Fruit fly (Drosophila melanogaster) whole organism, prepupa: Measurements from ENCODE around the gene CIAPIN1.

Experiments
- CG31627 ChIP-seq: fragments of 200-800 bp; sonication (Bioruptor generic); optimal IDR thresholded peaks from 3 replicates; lab custom pipeline; 2016; ENCODE audit warnings: missing biosample characterization, missing genetic modification characterization
- CG6854 ChIP-seq: fragments of 200-800 bp; sonication (Bioruptor generic); optimal IDR thresholded peaks from 2 replicates; lab custom pipeline; 2017; ENCODE audit warnings: missing biosample characterization, mild to moderate bottlenecking, missing genetic modification characterization
- CG8632 ChIP-seq: fragments of 200-800 bp; sonication (Bioruptor generic); optimal IDR thresholded peaks from 3 replicates; lab custom pipeline; 2016; ENCODE audit warnings: missing biosample characterization, missing genetic modification characterization
- Eip78C ChIP-seq: fragments of 200-800 bp; sonication (Bioruptor generic); peaks from one replicate; lab custom pipeline; 2016; ENCODE audit warnings: missing biosample characterization, missing genetic modification characterization
- Eip93F ChIP-seq: fragments of 200-800 bp; sonication (Bioruptor generic); optimal IDR thresholded peaks from 2 replicates; lab custom pipeline; 2016; ENCODE audit warnings: missing biosample characterization, mild to moderate bottlenecking, missing genetic modification characterization
- Gug ChIP-seq: fragments of 200-800 bp; sonication (Bioruptor generic); IDR thresholded peaks from 2 replicates; pipeline ENCODE4 v1.3.6; 2022; ENCODE audit warnings: missing biosample characterization, missing genetic modification characterization
- Lpt ChIP-seq: fragments of 200-800 bp; sonication (Bioruptor generic); optimal IDR thresholded peaks from 3 replicates; lab custom pipeline; 2016; ENCODE audit warnings: missing biosample characterization, missing genetic modification characterization
- vri ChIP-seq: fragments of 200-800 bp; sonication (Bioruptor generic); optimal IDR thresholded peaks from 3 replicates; lab custom pipeline; 2016; ENCODE audit warnings: missing biosample characterization, mild to moderate bottlenecking, missing genetic modification characterization

DNA sequence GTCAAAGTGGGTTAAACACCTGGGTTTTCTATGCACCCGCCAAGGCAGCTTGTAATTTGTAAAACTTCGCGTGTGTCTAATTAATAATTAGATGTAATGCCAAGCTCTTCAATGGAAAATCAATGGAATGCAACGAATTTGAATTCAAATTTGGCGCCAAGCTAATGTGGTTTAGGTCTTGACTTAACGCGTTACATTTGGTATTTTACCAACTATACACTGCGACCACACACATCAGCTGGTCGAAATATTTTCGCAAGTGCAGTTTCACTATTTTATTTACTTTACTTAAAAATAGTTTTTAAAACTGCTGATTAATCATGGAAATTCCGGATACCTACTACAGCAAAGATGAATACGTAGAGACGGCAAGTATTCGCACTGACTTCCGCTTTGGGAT is 33.2 kb downstream of the CIAPIN1 start, which contains the start of gene DCTN5-p25:
- TF ChIP-seq Gug (GFP tag; lab: Robert Waterston, UW) (no peak), Eip93F (GFP tag; lab: Kevin White, UChicago) (no peak), CG31627 (GFP tag; lab: Kevin White, UChicago) (no peak), CG8632 (GFP tag; lab: Kevin White, UChicago) (no peak), CG6854 (GFP tag; lab: Kevin White, UChicago) (no peak), Lpt (GFP tag; lab: Kevin White, UChicago) (no peak), vri (GFP tag; lab: Kevin White, UChicago) (no peak), Eip78C (no peak)
